Worm (Caenorhabditis elegans): ENCODE results near the gene F54C4.4.

Gene F54C4.4

ce11 chrIII:86316-86715, 865 bp downstream of the F54C4.4 start, which contains the start of gene attf-3:
attf-3 (minus strand) TSS chrIII:86384.
- no peak for TF ChIP-seq hmg-4 (GFP tag; optimal IDR thresholded peaks at IDR 0.05)
- peak; percentile 66 for TF ChIP-seq F13C5.2 (tag; optimal IDR thresholded peaks at IDR 0.05)
- no peak for TF ChIP-seq flt-1 (GFP tag; IDR thresholded peaks at IDR 0.05)
- no peak for TF ChIP-seq ceh-13 (GFP tag; optimal IDR thresholded peaks at IDR 0.05)

ce11 chrIII:84372-84771, 2.8 kb downstream of the F54C4.4 start:
- TF ChIP-seq ceh-36 (tag; optimal IDR thresholded peaks at IDR 0.05) = no peak
- TF ChIP-seq hnd-1 (tag; optimal IDR thresholded peaks at IDR 0.05) = no peak

ce11 chrIII:72078-72477, 15.1 kb downstream of the F54C4.4 start:
- TF ChIP-seq tra-4 (tag; optimal IDR thresholded peaks at IDR 0.05) = no peak
- no peak for TF ChIP-seq tbx-37 (GFP tag; conservative IDR thresholded peaks at IDR 0.05)
- TF ChIP-seq ceh-36 (tag; optimal IDR thresholded peaks at IDR 0.05) = no peak
- no peak for TF ChIP-seq aly-1 (tag; optimal IDR thresholded peaks at IDR 0.05)
- no peak for TF ChIP-seq pes-1 (GFP tag; IDR thresholded peaks at IDR 0.05)
- TF ChIP-seq tbx-11 (GFP tag; IDR thresholded peaks at IDR 0.05) = no peak
- TF ChIP-seq B0310.2 (tag; optimal IDR thresholded peaks at IDR 0.05) = no peak
- TF ChIP-seq ceh-13 (GFP tag; optimal IDR thresholded peaks at IDR 0.05) = no peak
- TF ChIP-seq hmg-4 (GFP tag; optimal IDR thresholded peaks at IDR 0.05) = no peak
- TF ChIP-seq hnd-1 (tag; optimal IDR thresholded peaks at IDR 0.05) = no peak
- no peak for TF ChIP-seq flt-1 (GFP tag; IDR thresholded peaks at IDR 0.05)
- no peak for TF ChIP-seq ets-7 (tag; optimal IDR thresholded peaks at IDR 0.05)

ce11 chrIII:69652-70051, 17.5 kb downstream of the F54C4.4 start, which contains the start of gene spt-4:
spt-4 (minus strand) TSS chrIII:69752.
- no peak for TF ChIP-seq ceh-36 (tag; optimal IDR thresholded peaks at IDR 0.05)
- no peak for TF ChIP-seq ets-7 (tag; optimal IDR thresholded peaks at IDR 0.05)
- TF ChIP-seq hmg-4 (GFP tag; optimal IDR thresholded peaks at IDR 0.05) = no peak
- TF ChIP-seq B0310.2 (tag; optimal IDR thresholded peaks at IDR 0.05) = no peak
- no peak for TF ChIP-seq hmbx-1 (tag; optimal IDR thresholded peaks at IDR 0.05)
- TF ChIP-seq tbx-11 (GFP tag; IDR thresholded peaks at IDR 0.05) = no peak
- no peak for TF ChIP-seq F13C5.2 (tag; optimal IDR thresholded peaks at IDR 0.05)
- no peak for TF ChIP-seq tbx-37 (GFP tag; conservative IDR thresholded peaks at IDR 0.05)
- no peak for TF ChIP-seq hnd-1 (tag; optimal IDR thresholded peaks at IDR 0.05)
- no peak for TF ChIP-seq tra-4 (tag; optimal IDR thresholded peaks at IDR 0.05)
- no peak for TF ChIP-seq flt-1 (GFP tag; IDR thresholded peaks at IDR 0.05)
- TF ChIP-seq scrt-1 (GFP tag; IDR thresholded peaks at IDR 0.05) = no peak
- TF ChIP-seq ceh-13 (GFP tag; optimal IDR thresholded peaks at IDR 0.05) = no peak
- TF ChIP-seq ama-1 (optimal IDR thresholded peaks at IDR 0.05) = no peak
- TF ChIP-seq pes-1 (GFP tag; IDR thresholded peaks at IDR 0.05) = no peak
- no peak for TF ChIP-seq sea-1 (GFP tag; conservative IDR thresholded peaks at IDR 0.05)

- TF ChIP-seq tra-4 (tag; optimal IDR thresholded peaks at IDR 0.05) = no peak
- no peak for TF ChIP-seq ama-1 (optimal IDR thresholded peaks at IDR 0.05)
- no peak for TF ChIP-seq aly-1 (tag; optimal IDR thresholded peaks at IDR 0.05)
- TF ChIP-seq hmg-4 (GFP tag; optimal IDR thresholded peaks at IDR 0.05) = no peak
- no peak for TF ChIP-seq ceh-36 (tag; optimal IDR thresholded peaks at IDR 0.05)
- no peak for TF ChIP-seq B0310.2 (tag; optimal IDR thresholded peaks at IDR 0.05)
- no peak for TF ChIP-seq pes-1 (GFP tag; IDR thresholded peaks at IDR 0.05)
Observed at ce11 chrIII:67025-67424, 20.2 kb downstream of the F54C4.4 start.

ce11 chrIII:66160-66559, 21.0 kb downstream of the F54C4.4 start, which contains the start of gene pck-1:
pck-1 (minus strand) TSS chrIII:66260.
- TF ChIP-seq hmg-4 (GFP tag; optimal IDR thresholded peaks at IDR 0.05) (no peak), tbx-37 (GFP tag; conservative IDR thresholded peaks at IDR 0.05) (no peak), ceh-36 (tag; optimal IDR thresholded peaks at IDR 0.05) (no peak), sea-1 (GFP tag; conservative IDR thresholded peaks at IDR 0.05) (no peak), ama-1 (optimal IDR thresholded peaks at IDR 0.05) (no peak), F13C5.2 (tag; optimal IDR thresholded peaks at IDR 0.05) (no peak), hnd-1 (tag; optimal IDR thresholded peaks at IDR 0.05) (no peak), tra-4 (tag; optimal IDR thresholded peaks at IDR 0.05) (no peak), ets-7 (tag; optimal IDR thresholded peaks at IDR 0.05) (no peak), aly-1 (tag; optimal IDR thresholded peaks at IDR 0.05) (no peak), ceh-13 (GFP tag; optimal IDR thresholded peaks at IDR 0.05) (no peak), B0310.2 (tag; optimal IDR thresholded peaks at IDR 0.05) (no peak)

- TF ChIP-seq hnd-1 (tag; optimal IDR thresholded peaks at IDR 0.05) (no peak), hmg-4 (GFP tag; optimal IDR thresholded peaks at IDR 0.05) (no peak), ceh-36 (tag; optimal IDR thresholded peaks at IDR 0.05) (no peak)
Observed at ce11 chrIII:65626-65937, 21.6 kb downstream of the F54C4.4 start.

ce11 chrIII:64747-65625, 22.2 kb downstream of the F54C4.4 start:
- TF ChIP-seq F13C5.2 (tag; optimal IDR thresholded peaks at IDR 0.05) = no peak
- TF ChIP-seq hmg-4 (GFP tag; optimal IDR thresholded peaks at IDR 0.05) = no peak
- TF ChIP-seq flt-1 (GFP tag; IDR thresholded peaks at IDR 0.05) = no peak
- no peak for TF ChIP-seq ets-7 (tag; optimal IDR thresholded peaks at IDR 0.05)
- no peak for TF ChIP-seq hnd-1 (tag; optimal IDR thresholded peaks at IDR 0.05)
- TF ChIP-seq ama-1 (optimal IDR thresholded peaks at IDR 0.05) = no peak
- TF ChIP-seq ceh-36 (tag; optimal IDR thresholded peaks at IDR 0.05) = no peak
- no peak for TF ChIP-seq sea-1 (GFP tag; conservative IDR thresholded peaks at IDR 0.05)
- no peak for TF ChIP-seq B0310.2 (tag; optimal IDR thresholded peaks at IDR 0.05)
- TF ChIP-seq tbx-11 (GFP tag; IDR thresholded peaks at IDR 0.05) = no peak
- no peak for TF ChIP-seq pes-1 (GFP tag; IDR thresholded peaks at IDR 0.05)
- TF ChIP-seq scrt-1 (GFP tag; IDR thresholded peaks at IDR 0.05) = no peak
- no peak for TF ChIP-seq tra-4 (tag; optimal IDR thresholded peaks at IDR 0.05)
- no peak for TF ChIP-seq aly-1 (tag; optimal IDR thresholded peaks at IDR 0.05)
- TF ChIP-seq tbx-37 (GFP tag; conservative IDR thresholded peaks at IDR 0.05) = no peak
- no peak for TF ChIP-seq hmbx-1 (tag; optimal IDR thresholded peaks at IDR 0.05)
- no peak for TF ChIP-seq ceh-13 (GFP tag; optimal IDR thresholded peaks at IDR 0.05)
